Worm (Caenorhabditis elegans) whole organism, L1 larva: ENCODE data around the gene C54C6.11.

Experiments used
- F16B12.6 ChIP-seq: fragments of 150-350 bp; optimal IDR thresholded peaks from 2 replicates; lab custom pipeline; 2014; ENCODE audit warnings: missing biosample characterization, missing genetic modification characterization
- ces-1 ChIP-seq: fragments of 150-350 bp; optimal IDR thresholded peaks from 2 replicates; lab custom pipeline; 2014; ENCODE audit warnings: missing biosample characterization, missing genetic modification reagents, missing genetic modification characterization
- dsc-1 ChIP-seq: sonication (generic microtip); optimal IDR thresholded peaks from 2 replicates; lab custom pipeline; 2016; ENCODE audit warnings: mild to moderate bottlenecking, missing genetic modification characterization, missing compliant biosample characterization
- efl-1 ChIP-seq, 4 experiments: fragments of 150-350 bp; optimal IDR thresholded peaks in 3 of 4; peaks in 1 of 4; 1 replicate in 1 of 4; 2 replicates in 3 of 4; lab custom pipeline; 2014; ENCODE audit warnings: missing biosample characterization in 2 of 4, missing genetic modification characterization in 2 of 4, missing genetic modification reagents in 2 of 4
- egl-13 ChIP-seq: sonication (generic microtip); optimal IDR thresholded peaks from 2 replicates; lab custom pipeline; 2016; ENCODE audit warnings: missing genotype, missing genetic modification reagents, missing genetic modification characterization, missing compliant biosample characterization
- egl-27 ChIP-seq, 2 experiments: fragments of 150-350 bp in 1 of 2; sonication (generic microtip); optimal IDR thresholded peaks; 3 replicates each; lab custom pipeline; 2017 to 2018; ENCODE audit warnings: missing biosample characterization in 2 of 2, missing genetic modification characterization in 2 of 2, missing genetic modification reagents in 2 of 2
- elt-2 ChIP-seq: sonication (generic microtip); optimal IDR thresholded peaks from 2 replicates; lab custom pipeline; 2016; ENCODE audit warnings: missing genetic modification characterization, mild to moderate bottlenecking, inconsistent platforms, missing compliant biosample characterization, missing genetic modification reagents
- fkh-10 ChIP-seq: sonication (generic microtip); optimal IDR thresholded peaks from 2 replicates; lab custom pipeline; 2017; ENCODE audit warnings: missing biosample characterization, missing genetic modification reagents, missing genetic modification characterization
- hlh-4 ChIP-seq: sonication (generic microtip); optimal IDR thresholded peaks from 2 replicates; lab custom pipeline; 2016; ENCODE audit warnings: mild to moderate bottlenecking, missing genetic modification characterization, missing compliant biosample characterization
- hpl-2 ChIP-seq: fragments of 150-350 bp; optimal IDR thresholded peaks from 2 replicates; lab custom pipeline; 2014; ENCODE audit warnings: missing biosample characterization, missing genetic modification reagents, missing genetic modification characterization
- lin-13 ChIP-seq: fragments of 150-350 bp; optimal IDR thresholded peaks from 2 replicates; lab custom pipeline; 2014; ENCODE audit warnings: missing biosample characterization, missing genetic modification reagents, missing genetic modification characterization
- lin-14 ChIP-seq: fragments of 200-800 bp; sonication (Bioruptor generic); optimal IDR thresholded peaks from 2 replicates; lab custom pipeline; 2018; ENCODE audit warnings: mild to moderate bottlenecking, missing genetic modification characterization, moderate library complexity, missing compliant biosample characterization
- lin-15B ChIP-seq: fragments of 150-350 bp; sonication (generic microtip); optimal IDR thresholded peaks from 3 replicates; lab custom pipeline; 2014; ENCODE audit warnings: missing biosample characterization, missing genetic modification characterization
- lir-3 ChIP-seq: sonication (generic microtip); optimal IDR thresholded peaks from 2 replicates; lab custom pipeline; 2016; ENCODE audit warnings: mild to moderate bottlenecking, missing genetic modification characterization, moderate library complexity, missing compliant biosample characterization; ENCODE audit not compliant: poor library complexity
- lsy-2 ChIP-seq, 2 experiments: fragments of 150-350 bp; optimal IDR thresholded peaks; 2 replicates each; lab custom pipeline; 2014; ENCODE audit warnings: missing biosample characterization in 2 of 2, missing genetic modification characterization in 2 of 2
- mab-9 ChIP-seq: fragments of 200-800 bp; sonication (Bioruptor generic); IDR thresholded peaks from 2 replicates; pipeline ENCODE4 v1.3.6; 2022; ENCODE audit warnings: missing genetic modification reagents, missing genetic modification characterization, missing compliant biosample characterization
- nhr-19 ChIP-seq: fragments of 200-800 bp; sonication (Bioruptor generic); conservative IDR thresholded peaks from 2 replicates; pipeline ENCODE4 v1.3.6; 2022; ENCODE audit warnings: missing genetic modification characterization, missing compliant biosample characterization
- nhr-20 ChIP-seq: sonication (generic microtip); optimal IDR thresholded peaks from 2 replicates; lab custom pipeline; 2016; ENCODE audit warnings: mild to moderate bottlenecking, missing genetic modification characterization, missing compliant biosample characterization
- nhr-47 ChIP-seq: sonication (generic microtip); optimal IDR thresholded peaks from 2 replicates; lab custom pipeline; 2016; ENCODE audit warnings: mild to moderate bottlenecking, missing genetic modification characterization, moderate library complexity, missing compliant biosample characterization
- nhr-71 ChIP-seq: sonication (generic microtip); optimal IDR thresholded peaks from 2 replicates; lab custom pipeline; 2016; ENCODE audit warnings: mild to moderate bottlenecking, missing genetic modification characterization, moderate library complexity, missing compliant biosample characterization
- nhr-76 ChIP-seq: sonication (generic microtip); optimal IDR thresholded peaks from 2 replicates; lab custom pipeline; 2017; ENCODE audit warnings: missing biosample characterization, missing genetic modification characterization
- nhr-77 ChIP-seq: fragments of 150-350 bp; optimal IDR thresholded peaks from 2 replicates; lab custom pipeline; 2014; ENCODE audit warnings: missing biosample characterization, missing genetic modification characterization
- pax-3 ChIP-seq: fragments of 200-800 bp; sonication (Bioruptor generic); optimal IDR thresholded peaks from 2 replicates; lab custom pipeline; 2018; ENCODE audit warnings: mild to moderate bottlenecking, missing genetic modification characterization, moderate library complexity, missing compliant biosample characterization
- pqm-1 ChIP-seq: sonication (generic microtip); optimal IDR thresholded peaks from 3 replicates; lab custom pipeline; 2017; ENCODE audit warnings: missing biosample characterization, missing genetic modification characterization
- rnt-1 ChIP-seq: sonication (generic microtip); optimal IDR thresholded peaks from 2 replicates; lab custom pipeline; 2016; ENCODE audit warnings: mild to moderate bottlenecking, missing genetic modification characterization, moderate library complexity, missing compliant biosample characterization
- sptf-1 ChIP-seq: fragments of 150-350 bp; optimal IDR thresholded peaks from 2 replicates; lab custom pipeline; 2014; ENCODE audit warnings: missing biosample characterization, missing genetic modification characterization
- unc-130 ChIP-seq: fragments of 150-350 bp; optimal IDR thresholded peaks from 2 replicates; lab custom pipeline; 2017; ENCODE audit warnings: missing biosample characterization, missing genetic modification characterization, inconsistent platforms
- unc-98 ChIP-seq: fragments of 200-800 bp; sonication (Bioruptor generic); IDR thresholded peaks from 2 replicates; pipeline ENCODE4 v1.3.6; 2022; ENCODE audit warnings: missing genetic modification characterization, missing compliant biosample characterization
- vab-15 ChIP-seq: sonication (generic microtip); optimal IDR thresholded peaks from 2 replicates; lab custom pipeline; 2017; ENCODE audit warnings: missing genotype, mild to moderate bottlenecking, missing genetic modification characterization, missing compliant biosample characterization

The C54C6.11 gene

ce11 chrIII:3562276-3562675 is 14.2 kb downstream of the C54C6.11 start:
- TF ChIP-seq egl-27 (tag; optimal IDR thresholded peaks at IDR 0.05; lab: Kevin White, UChicago) (no peak), sptf-1 (peak; percentile 6)

DNA sequence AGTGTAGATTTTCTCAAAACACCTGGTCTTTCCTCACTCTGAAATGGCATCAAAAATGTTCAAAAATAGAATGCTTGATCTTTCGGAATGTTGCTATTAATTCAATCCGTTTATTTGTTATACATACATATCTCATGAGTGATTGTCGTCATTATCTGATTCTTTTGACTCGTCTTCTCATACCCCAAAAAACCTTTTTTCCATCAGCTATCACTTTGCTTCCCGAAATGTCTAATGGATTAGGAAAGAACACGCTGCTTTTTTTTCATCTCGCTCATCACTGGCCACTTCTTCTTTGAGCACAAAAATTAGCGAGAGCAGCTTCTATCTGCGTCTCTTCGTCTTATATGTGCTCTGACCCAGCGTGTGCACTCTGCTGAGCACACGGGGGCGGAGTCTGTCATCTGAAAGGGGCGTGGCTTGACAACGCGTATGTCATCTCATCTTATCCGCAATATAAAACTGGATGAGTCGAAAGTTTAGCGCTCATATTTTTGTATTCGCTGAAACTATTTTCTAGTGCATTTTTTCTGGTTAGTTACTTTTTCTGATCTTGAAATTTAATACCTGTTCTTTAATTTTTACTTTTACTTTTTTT is 16.7 kb downstream of the C54C6.11 start:
- TF ChIP-seq egl-13 (tag; lab: Kevin White, UChicago) (peak; percentile 32), rnt-1 (tag; lab: Kevin White, UChicago) (no peak), dsc-1 (tag; lab: Kevin White, UChicago) (peak; percentile 42), unc-98 (GFP tag; lab: Robert Waterston, UW) (no peak), pax-3 (tag; lab: Kevin White, UChicago) (peak; percentile 97), nhr-77 (tag; lab: Kevin White, UChicago) (no peak), lin-14 (GFP tag; lab: Kevin White, UChicago) (peak; percentile 5), nhr-20 (tag; lab: Kevin White, UChicago) (no peak), fkh-10 (GFP tag; lab: Kevin White, UChicago) (no peak), nhr-47 (peak; percentile 12)

- TF ChIP-seq mab-9 (GFP tag; lab: Robert Waterston, UW): 0 out of 2 replicates have a peak, but pooled peaks have one; percentile 30
- no peak for TF ChIP-seq hpl-2
- TF ChIP-seq nhr-77 (tag; lab: Kevin White, UChicago): no peak
- TF ChIP-seq lsy-2 (tag; optimal IDR thresholded peaks at IDR 0.05; lab: Kevin White, UChicago): no peak
- peak; percentile 52 for TF ChIP-seq lin-14 (GFP tag; lab: Kevin White, UChicago)
- TF ChIP-seq efl-1 (optimal IDR thresholded peaks at IDR 0.05; lab: Kevin White, UChicago): peak; percentile 1 to 7
- TF ChIP-seq efl-1 (GFP tag; optimal IDR thresholded peaks at IDR 0.05 in 1 of 2; lab: Kevin White, UChicago): no peak
- no peak for TF ChIP-seq lin-15B (tag; lab: Kevin White, UChicago)
Measured at ce11 chrIII:3566785-3567184, 18.7 kb downstream of the C54C6.11 start.

DNA sequence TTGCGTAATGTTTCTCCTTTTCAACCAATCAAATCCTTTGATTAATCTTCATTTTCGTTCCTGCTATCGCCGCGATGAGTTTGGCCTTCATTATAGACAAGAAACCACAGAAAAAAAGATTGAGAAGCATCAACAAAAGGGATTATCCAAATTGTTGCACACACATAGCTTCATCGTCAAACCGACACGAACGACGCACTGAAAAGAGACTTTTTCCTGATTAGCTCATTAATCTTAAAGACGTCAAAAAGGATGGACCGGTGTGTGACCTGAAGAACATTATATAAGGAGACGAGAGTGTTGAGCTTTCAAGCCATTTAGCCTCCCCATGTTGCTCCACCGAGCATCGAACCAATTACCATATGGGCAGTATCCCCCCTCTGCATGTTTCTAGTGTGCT is 21.6 kb downstream of the C54C6.11 start:
- TF ChIP-seq unc-130 (tag; lab: Kevin White, UChicago) (no peak), dsc-1 (tag; lab: Kevin White, UChicago) (peak; percentile 92), pax-3 (tag; lab: Kevin White, UChicago) (peak; percentile 98), lin-13 (GFP tag; lab: Kevin White, UChicago) (no peak), F16B12.6 (no peak), lir-3 (no peak), pqm-1 (tag; lab: Kevin White, UChicago) (no peak), ces-1 (GFP tag; lab: Kevin White, UChicago) (no peak)

- peak; percentile 79 for TF ChIP-seq pax-3 (tag; lab: Kevin White, UChicago)
- no peak for TF ChIP-seq unc-98 (GFP tag; lab: Robert Waterston, UW)
- TF ChIP-seq nhr-76 (tag; lab: Kevin White, UChicago): no peak
- peak; percentile 79 for TF ChIP-seq elt-2
- TF ChIP-seq nhr-71 (tag; lab: Kevin White, UChicago): peak; percentile 7
- TF ChIP-seq nhr-19 (GFP tag; lab: Robert Waterston, UW): no peak
- TF ChIP-seq nhr-20 (tag; lab: Kevin White, UChicago): peak; percentile 12
Measured at ce11 chrIII:3571371-3571902, 23.3 kb downstream of the C54C6.11 start.

DNA sequence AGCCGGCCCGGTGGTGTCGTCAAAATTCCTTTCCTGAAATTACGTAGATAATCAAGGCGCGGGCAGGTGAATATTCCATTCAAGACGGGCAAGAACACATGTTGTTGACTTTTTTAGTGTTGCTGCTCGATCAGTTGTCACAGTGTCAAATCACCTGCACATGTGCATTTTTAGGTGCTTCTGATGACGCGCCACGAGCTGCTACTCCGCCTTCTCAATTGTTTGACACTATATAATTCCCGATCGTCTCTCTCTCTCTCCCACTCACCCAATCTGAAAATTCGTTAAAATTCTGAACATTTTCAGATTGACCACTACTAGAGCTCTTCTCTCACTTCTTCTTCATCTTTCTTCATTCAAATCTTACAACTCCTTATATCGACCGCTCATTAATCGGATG is 25.2 kb downstream of the C54C6.11 start, which contains the start of gene nhr-6:
Gene nhr-6, plus strand, starts transcription at position 301 of the 400 bp plus-strand sequence.
- peak; percentile 42 for TF ChIP-seq pax-3 (tag; lab: Kevin White, UChicago)
- no peak for TF ChIP-seq vab-15 (tag; lab: Kevin White, UChicago)
- peak; percentile 40 for TF ChIP-seq hlh-4 (tag; lab: Kevin White, UChicago)
